Fruit fly (Drosophila melanogaster) ovary, adult (tissue): Measurements from ENCODE around the gene CG43182.
A peak's percentile ranks its signal among the peaks of the same experiment; 100 is the strongest.

ENCODE experiments used
- CG17801 ChIP-seq: fragments of 200-800 bp; optimal IDR thresholded peaks from 2 replicates; lab custom pipeline; 2019; ENCODE audit warnings: missing biosample characterization, mild to moderate bottlenecking, missing genetic modification characterization, moderate library complexity; ENCODE audit not compliant: partially characterized antibody

The CG43182 gene

DNA sequence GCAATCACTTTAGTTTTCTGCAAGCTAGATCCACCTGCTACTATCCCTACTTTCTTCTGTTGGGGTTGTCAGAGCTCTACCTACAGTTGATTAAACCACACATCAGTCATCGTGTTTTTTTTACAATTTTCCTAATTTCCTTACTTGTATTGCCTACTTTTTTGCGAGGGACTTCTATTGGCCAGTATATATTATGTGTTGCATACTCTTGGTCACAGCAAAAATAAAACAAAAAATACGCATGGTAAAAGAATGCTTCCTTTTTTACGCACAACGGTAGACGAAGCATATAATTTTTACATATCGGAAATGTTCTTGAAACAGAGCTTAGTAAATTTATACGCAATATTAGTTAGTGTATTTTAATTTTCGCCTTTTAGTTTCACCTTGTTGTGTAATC lies 8.6 kb downstream of the CG43182 start:
- TF ChIP-seq CG17801 (GFP tag; lab: Kevin White, UChicago): peak; percentile 87

DNA sequence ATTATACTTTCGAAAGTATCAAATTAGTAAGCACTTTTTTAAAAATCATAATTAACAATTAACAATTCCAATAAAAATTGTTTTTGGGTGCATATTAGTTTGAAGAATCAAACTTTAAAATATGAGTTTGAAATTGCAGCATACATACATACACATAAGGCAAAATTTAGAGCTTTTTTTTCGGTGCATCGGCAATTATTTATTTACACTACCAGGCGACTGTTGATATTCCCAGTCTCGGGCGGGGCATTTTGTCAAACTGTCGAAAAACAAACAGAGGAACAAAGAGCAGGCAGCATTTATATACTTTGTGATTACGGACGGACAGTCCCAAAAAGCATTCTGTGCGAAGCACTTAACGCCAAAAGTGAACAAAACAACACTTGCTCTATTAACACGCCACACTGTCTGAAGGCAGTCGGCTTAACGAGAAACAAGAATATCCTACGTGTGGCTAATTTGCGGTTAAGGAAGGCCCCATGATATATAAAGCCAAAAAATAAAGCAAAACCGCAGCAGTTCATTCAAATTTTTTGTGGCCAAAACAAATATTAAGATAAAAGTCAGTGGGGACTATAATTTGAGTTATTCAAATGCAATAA lies 9.3 kb downstream of the CG43182 start:
- TF ChIP-seq CG17801 (GFP tag; lab: Kevin White, UChicago): no peak

DNA sequence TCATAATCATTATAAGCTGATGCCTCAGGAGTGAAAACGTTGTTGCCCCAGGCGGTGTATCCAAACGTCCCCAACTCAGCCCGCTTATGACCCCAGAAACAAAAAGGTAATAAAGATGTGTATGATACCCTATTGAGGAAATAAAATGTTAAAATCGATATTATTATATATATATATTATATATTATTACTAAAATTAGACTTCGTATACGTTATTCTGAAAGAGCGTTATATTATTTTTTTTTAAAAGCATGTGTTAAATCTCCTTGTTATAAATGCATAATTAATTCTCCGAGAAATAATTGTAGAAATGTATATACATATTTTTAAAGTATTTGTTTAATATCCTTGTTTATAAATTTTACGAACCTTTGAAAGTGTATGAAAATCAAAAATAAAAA lies 11.1 kb downstream of the CG43182 start:
- no peak for TF ChIP-seq CG17801 (GFP tag; lab: Kevin White, UChicago)

DNA sequence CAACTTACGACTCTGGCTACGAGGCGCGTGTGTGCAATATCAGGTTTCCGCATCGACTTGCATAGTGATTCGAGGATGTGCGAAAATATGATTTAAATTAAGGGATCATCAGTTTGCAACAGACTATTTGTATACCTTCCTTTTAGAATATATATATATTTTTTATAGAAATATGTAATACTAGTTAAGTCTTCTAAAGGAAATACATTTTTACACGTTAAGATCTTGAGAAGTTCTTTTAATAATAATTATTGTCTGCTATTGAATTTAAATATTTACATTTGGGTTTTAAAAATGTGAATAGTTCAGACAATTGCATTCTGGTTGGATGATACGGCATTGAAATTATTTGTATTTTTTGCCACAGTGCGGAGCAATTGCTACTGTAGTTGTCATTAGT lies 14.0 kb downstream of the CG43182 start:
- TF ChIP-seq CG17801 (GFP tag; lab: Kevin White, UChicago): no peak

DNA sequence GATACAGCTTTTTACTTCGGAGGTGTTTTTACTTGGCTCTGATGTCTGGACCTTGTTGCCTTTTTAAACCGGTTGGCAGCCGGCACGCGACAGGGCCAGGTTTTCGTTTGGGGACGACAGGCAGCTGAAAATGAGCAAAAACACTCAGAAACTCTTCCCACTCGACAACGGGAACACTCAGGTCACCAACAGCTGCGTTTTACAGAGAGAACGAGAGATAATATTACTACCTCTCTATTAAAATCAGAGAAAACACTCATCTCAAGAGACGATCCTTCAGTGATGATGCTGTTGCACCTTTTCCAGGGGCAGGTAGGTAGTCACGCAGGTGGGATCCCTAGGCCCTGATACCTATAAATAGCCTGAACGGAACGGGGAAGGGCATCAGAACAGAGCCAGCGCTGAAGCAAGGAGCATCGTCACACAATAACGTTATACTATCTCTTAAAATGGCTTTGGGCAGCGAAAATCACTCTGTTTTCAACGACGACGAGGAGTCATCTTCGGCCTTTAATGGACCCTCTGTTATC lies 16.8 kb downstream of the CG43182 start, which contains the start of gene ac:
Gene ac, plus strand, starts transcription at position 387 of the 530 bp plus-strand sequence.
- no peak for TF ChIP-seq CG17801 (GFP tag; lab: Kevin White, UChicago)

DNA sequence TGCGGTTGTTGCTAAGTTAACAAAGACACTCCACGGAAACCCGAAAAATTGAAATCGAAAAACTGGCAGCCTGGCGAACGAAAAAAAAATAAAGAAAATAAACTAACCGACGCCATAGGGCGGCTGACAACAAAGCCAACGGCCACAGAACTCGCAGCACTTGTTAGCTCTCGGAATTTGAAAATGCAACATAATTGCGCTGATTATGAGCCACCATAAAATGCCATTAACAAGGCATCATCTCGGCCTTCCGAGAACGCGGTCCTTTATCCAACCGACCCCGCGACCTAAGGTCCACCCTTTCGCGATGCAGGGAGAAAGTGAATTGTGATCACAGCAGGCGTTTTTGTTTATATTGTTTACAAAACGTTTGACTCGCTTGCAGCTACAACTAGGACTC lies 24.5 kb downstream of the CG43182 start:
- TF ChIP-seq CG17801 (GFP tag; lab: Kevin White, UChicago): no peak

DNA sequence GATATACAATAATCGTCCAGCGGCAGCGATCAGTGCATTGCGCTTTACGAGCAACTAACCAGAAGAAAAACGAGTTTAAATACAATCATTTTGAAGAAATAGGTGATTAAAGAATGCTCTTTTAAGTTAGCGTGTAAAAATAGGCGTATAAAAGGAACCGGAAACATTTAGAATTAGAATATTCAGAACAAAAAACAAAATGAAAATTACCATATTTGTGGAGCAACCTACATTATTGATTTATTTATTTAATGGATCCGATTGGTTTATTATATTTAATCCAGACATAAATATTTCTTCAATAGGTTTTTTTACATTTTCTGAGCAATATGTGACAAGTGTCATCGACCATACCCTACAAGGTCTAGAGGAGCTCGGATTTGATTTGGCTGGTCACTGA lies 25.5 kb downstream of the CG43182 start:
- TF ChIP-seq CG17801 (GFP tag; lab: Kevin White, UChicago): no peak

DNA sequence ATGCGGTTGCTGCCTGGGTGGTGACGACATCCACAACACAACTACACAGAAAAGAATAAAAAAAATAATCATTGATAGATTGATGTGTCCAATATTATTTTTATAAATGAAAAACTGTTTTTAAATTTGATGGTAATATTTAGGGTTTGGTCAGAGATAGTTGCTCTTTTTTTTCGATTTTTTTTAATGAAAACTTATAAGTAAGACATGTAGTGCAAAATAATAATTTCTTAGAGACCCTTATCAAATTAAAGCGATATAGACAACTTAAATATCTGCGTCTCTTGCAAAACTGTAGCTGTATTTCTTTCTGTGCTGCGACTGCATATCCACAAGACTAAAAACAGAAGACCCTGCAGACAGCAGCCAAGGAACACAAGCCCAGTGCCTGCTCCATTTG lies 26.7 kb downstream of the CG43182 start:
- no peak for TF ChIP-seq CG17801 (GFP tag; lab: Kevin White, UChicago)

DNA sequence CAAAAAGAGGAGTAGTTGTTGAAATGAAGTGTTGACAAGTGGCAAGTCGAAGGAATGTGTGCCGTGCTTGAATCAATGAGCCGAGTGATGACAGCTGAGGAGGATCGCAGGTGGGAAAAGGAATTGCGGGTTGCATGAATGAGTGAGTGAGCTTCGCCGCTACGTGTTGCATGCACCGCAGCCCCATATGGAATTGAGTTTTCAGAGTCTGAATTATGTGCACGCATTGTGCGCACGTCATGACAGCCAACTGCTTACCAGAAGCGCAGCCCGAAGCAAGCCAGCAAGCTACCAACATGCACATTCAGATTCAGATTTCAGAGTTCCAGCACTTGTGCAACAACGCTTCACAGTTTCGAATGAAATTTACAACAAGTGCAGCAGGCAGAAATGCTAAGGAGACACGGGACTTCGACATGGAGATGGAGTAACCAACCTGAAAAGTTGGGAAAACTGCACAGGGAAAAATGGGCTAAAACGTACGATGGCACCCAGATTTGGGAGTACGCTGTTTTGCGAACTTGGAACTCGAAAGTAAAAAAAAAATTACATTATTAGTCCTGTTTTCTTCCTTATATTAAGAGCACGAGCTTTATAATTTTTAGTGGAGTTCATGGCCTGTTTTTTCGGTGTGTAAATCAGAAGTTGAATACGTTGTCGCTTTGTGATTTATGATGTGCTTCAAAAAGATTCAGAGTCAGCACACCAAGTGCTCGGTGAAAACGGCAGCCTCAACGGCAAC lies 33.1 kb downstream of the CG43182 start:
- no peak for TF ChIP-seq CG17801 (GFP tag; lab: Kevin White, UChicago)

DNA sequence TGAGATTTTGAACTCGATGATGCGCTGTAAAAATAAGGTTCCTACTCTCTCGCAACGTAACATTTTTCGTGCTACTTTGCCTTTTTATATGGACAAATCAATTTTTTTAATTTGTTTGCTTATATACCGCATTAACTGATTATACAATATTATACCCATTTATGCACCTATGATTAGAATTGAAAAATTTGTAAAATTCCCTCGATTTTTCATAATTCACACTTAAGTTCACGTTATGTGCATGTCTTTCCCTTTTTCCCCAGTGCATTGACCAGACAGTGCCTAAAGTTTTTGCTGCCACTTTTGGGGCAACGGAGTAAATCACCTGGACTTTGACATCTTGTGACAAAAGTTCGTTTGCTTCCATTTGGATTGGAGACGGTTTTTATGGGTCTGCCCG lies 37.6 kb downstream of the CG43182 start:
- TF ChIP-seq CG17801 (GFP tag; lab: Kevin White, UChicago): no peak

DNA sequence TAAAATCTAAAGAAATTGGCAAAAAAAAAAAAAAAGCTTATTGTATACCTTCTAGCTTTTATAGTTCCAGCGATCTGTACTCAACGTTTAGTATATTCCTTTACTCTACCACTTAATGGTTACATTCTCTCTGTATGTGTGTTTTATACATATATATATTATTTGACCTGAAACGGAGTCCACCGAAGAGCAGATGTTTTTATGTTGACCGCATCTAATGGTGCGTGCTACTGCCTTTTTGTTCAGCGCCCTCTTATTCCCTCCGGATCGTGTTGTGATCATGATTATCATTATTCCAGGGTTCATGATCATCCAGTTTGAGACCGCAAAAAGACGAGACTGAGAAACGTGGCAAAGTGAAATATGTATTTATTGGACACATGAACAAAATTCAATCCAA lies 39.4 kb downstream of the CG43182 start:
- TF ChIP-seq CG17801 (GFP tag; lab: Kevin White, UChicago): no peak

DNA sequence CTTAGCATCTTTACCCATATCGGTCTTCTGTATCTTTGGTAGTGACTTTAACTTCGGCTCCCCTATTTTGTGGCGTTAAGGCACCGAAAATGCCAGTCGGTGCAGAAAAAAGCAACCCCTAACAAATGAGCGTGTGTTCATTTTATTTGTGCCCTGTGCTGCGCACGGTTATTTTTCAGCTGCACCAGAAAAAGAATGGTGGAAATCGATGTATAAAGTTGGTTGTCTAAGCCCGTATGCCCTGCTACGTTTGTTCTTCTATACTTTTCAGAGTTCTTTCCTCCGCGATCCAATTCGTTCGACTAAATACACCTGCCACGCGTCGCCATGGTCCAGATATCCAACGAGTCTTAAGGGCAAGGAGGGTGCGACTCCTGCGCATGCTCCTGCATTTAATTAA lies 40.1 kb downstream of the CG43182 start:
- no peak for TF ChIP-seq CG17801 (GFP tag; lab: Kevin White, UChicago)

DNA sequence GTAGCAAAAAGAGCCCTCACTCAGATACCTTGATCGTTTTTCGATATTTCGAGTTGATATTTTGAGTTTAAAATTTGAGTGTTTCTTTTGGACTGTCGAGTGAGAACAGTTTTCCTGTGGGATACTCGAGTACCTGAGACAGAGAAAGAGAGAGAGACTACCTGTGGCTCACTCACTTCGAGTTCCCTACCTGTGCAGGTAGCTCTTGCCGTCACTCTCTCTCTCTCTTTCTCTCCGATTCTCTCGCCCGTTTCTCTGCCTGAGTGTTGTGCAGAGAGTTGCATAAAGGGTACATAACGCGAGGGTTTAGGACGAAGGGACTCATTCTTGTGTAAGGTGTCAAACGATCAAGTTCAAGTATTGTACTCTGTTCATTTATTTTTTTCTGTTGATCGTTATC lies 42.9 kb downstream of the CG43182 start, which contains the start of gene sc:
Gene sc, plus strand, starts transcription at position 315 of the 400 bp plus-strand sequence.
- no peak for TF ChIP-seq CG17801 (GFP tag; lab: Kevin White, UChicago)

DNA sequence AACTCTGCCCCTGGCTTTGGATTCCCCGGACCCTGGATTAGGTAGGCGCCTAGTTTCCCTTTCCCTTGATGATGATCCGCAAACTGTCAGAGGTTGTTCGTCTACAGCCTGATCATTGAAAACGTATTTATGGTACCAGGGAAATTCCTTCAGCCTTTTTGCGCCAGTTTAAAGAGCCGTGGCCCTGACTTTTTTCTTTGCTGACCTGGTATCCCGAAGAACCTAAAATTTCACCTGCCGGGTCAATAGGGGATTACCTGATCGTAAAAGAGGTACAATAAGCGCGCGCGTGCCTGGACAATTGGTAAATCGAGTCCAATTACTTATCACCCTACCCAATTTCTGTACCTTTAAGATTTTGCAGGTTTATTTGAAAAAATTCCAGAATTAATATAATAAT lies 46.9 kb downstream of the CG43182 start:
- TF ChIP-seq CG17801 (GFP tag; lab: Kevin White, UChicago): no peak
